Fruit fly (Drosophila melanogaster): ENCODE data around the gene CG5011.

CG5011 gene

DNA sequence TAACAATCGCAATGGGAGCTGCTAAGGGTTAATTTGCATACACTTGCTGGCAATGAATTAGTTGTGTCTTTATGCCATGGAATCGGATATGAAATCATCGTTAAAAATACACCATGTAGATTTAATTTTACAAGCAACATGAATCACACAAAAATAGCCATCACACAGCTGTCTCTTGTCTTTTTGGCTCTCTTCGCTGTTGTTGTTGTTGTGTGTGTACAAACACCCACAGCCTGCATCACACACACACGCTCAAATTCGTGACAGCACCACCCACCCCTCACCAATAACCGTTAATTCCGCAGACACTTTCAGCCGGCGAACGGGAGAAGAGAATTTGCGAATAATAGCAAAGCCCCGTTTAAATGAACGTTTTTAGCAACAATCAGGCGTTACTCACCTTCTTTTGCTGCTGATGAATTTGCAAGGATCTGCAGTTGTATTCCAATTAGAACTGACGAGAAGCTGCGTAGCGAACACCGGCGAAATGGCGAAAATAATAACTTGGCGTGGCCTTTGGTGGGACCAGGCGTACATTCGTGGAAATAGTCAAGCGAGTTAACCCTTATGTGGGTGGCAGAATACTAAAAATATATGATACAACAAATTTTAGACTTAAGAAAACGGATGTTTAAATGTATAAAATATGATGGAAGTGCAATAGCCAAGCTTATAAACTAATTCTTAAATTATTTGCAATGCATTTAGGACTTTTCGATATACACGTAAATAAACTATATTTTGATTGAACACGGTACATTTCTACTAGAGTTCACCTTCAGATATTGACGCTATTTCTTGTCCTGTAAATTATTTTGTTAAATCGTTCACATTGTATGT is 42.6 kb upstream of the CG5011 start, which contains the start of gene capt (continued):
- TF ChIP-seq CG7556 (GFP tag; optimal IDR thresholded peaks at IDR 0.05), result no peak
- peak; percentile 53; the same call in 1 of the 2 replicates for TF ChIP-seq Taf1 (GFP tag; IDR thresholded peaks at IDR 0.05)
- peak; percentile 35 for TF ChIP-seq PHDP (tag; optimal IDR thresholded peaks at IDR 0.05)
- TF ChIP-seq CG2116 (GFP tag; optimal IDR thresholded peaks at IDR 0.05), result peak; percentile 6
- TF ChIP-seq Sox102F (GFP tag; optimal IDR thresholded peaks at IDR 0.05), result no peak
- TF ChIP-seq grn (GFP tag; optimal IDR thresholded peaks at IDR 0.05), result peak; percentile 11
- no peak for TF ChIP-seq CG33213 (GFP tag; optimal IDR thresholded peaks at IDR 0.05)
- TF ChIP-seq Xbp1 (GFP tag; optimal IDR thresholded peaks at IDR 0.05), result peak; percentile 44
- TF ChIP-seq eyg (GFP tag; optimal IDR thresholded peaks at IDR 0.05), result no peak
- TF ChIP-seq tgo (GFP tag; IDR thresholded peaks at IDR 0.05), result peak; percentile 51; the same call in 2 of the 3 replicates
- TF ChIP-seq Ptx1 (GFP tag; IDR thresholded peaks at IDR 0.05), result 0 out of 2 replicates have a peak, but pooled peaks have one; percentile 29
- TF ChIP-seq mirr (GFP tag; optimal IDR thresholded peaks at IDR 0.05), result no peak
- TF ChIP-seq chinmo (GFP tag; IDR thresholded peaks at IDR 0.05; ENCODE audit: partially characterized antibody), result peak; percentile 82; the same call in 1 of the 4 replicates
- TF ChIP-seq Elba2 (GFP tag; optimal IDR thresholded peaks at IDR 0.05), result peak; percentile 79
- TF ChIP-seq Chrac-16 (GFP tag; optimal IDR thresholded peaks at IDR 0.05), result peak; percentile 39
- TF ChIP-seq Hr51 (GFP tag; optimal IDR thresholded peaks at IDR 0.05), result no peak
- TF ChIP-seq Optix (GFP tag; IDR thresholded peaks at IDR 0.05), result no peak
- no peak for TF ChIP-seq fd102C (GFP tag; optimal IDR thresholded peaks at IDR 0.05)
- no peak for TF ChIP-seq ara (GFP tag; IDR thresholded peaks at IDR 0.05)
- TF ChIP-seq ab (GFP tag; optimal IDR thresholded peaks at IDR 0.05), result no peak
- TF ChIP-seq jigr1 (GFP tag; IDR thresholded peaks at IDR 0.05), result peak; percentile 75; the same call in 2 of the 3 replicates
- peak; percentile 39 for TF ChIP-seq CG18262 (tag; optimal IDR thresholded peaks at IDR 0.05)
- TF ChIP-seq E2f1 (GFP tag; IDR thresholded peaks at IDR 0.05), result no peak
- TF ChIP-seq pzg (GFP tag; optimal IDR thresholded peaks at IDR 0.05), result peak; percentile 39
- TF ChIP-seq CG17829 (tag; optimal IDR thresholded peaks at IDR 0.05), result peak; percentile 18
- TF ChIP-seq CG42726 (GFP tag; IDR thresholded peaks at IDR 0.05; ENCODE audit: partially characterized antibody), result peak; percentile 52; the same call in 1 of the 2 replicates
- peak; percentile 36 for TF ChIP-seq scrt (GFP tag; optimal IDR thresholded peaks at IDR 0.05)
- peak; percentile 21; the same call in 1 of the 3 replicates for TF ChIP-seq Dbx (GFP tag; IDR thresholded peaks at IDR 0.05)
- peak; percentile 3 for TF ChIP-seq gro (GFP tag; optimal IDR thresholded peaks at IDR 0.05)
- peak; percentile 10 for TF ChIP-seq CG17385 (GFP tag; optimal IDR thresholded peaks at IDR 0.05)
- TF ChIP-seq ac (GFP tag; optimal IDR thresholded peaks at IDR 0.05), result peak; percentile 30
- TF ChIP-seq fd96Cb (tag; optimal IDR thresholded peaks at IDR 0.05), result peak; percentile 11
- TF ChIP-seq mam (GFP tag; optimal IDR thresholded peaks at IDR 0.05), result peak; percentile 49
- no peak for TF ChIP-seq CG17612 (GFP tag; IDR thresholded peaks at IDR 0.05)
- TF ChIP-seq esg (GFP tag; conservative IDR thresholded peaks at IDR 0.05), result peak; percentile 31
- no peak for TF ChIP-seq CG8281 (tag; optimal IDR thresholded peaks at IDR 0.05)
- peak; percentile 31; the same call in 1 of the 2 replicates for TF ChIP-seq al (GFP tag; IDR thresholded peaks at IDR 0.05)
- TF ChIP-seq CG12071 (GFP tag; optimal IDR thresholded peaks at IDR 0.05), result no peak
- TF ChIP-seq zfh2 (GFP tag; optimal IDR thresholded peaks at IDR 0.05), result peak; percentile 42
- peak; percentile 6 to 66 for TF ChIP-seq crp (GFP tag; optimal IDR thresholded peaks at IDR 0.05)
- peak; percentile 10 for TF ChIP-seq Myb (GFP tag; optimal IDR thresholded peaks at IDR 0.05)
- TF ChIP-seq HLH54F (GFP tag; optimal IDR thresholded peaks at IDR 0.05), result peak; percentile 16
- TF ChIP-seq CG10654 (GFP tag; optimal IDR thresholded peaks at IDR 0.05), result no peak
- no peak for TF ChIP-seq CG4617 (GFP tag; optimal IDR thresholded peaks at IDR 0.05; ENCODE audit: borderline replicate concordance)
- peak; percentile 89 for TF ChIP-seq CG10959 (GFP tag; IDR thresholded peaks at IDR 0.05)
- TF ChIP-seq cg (GFP tag; optimal IDR thresholded peaks at IDR 0.05), result peak; percentile 91
- TF ChIP-seq CG13424 (tag; optimal IDR thresholded peaks at IDR 0.05), result peak; percentile 45
- peak; percentile 19 for TF ChIP-seq CG9609 (GFP tag; optimal IDR thresholded peaks at IDR 0.05)

Measured in whole organism, embryonic.